Worm (Caenorhabditis elegans): ENCODE data around the gene cpr-4.

Gene cpr-4

ce11 chrV:6616294-6616693 lies 1.8 kb downstream of the cpr-4 start:
- TF ChIP-seq egl-13 (tag; optimal IDR thresholded peaks at IDR 0.05) (no peak), elt-2 (tag; optimal IDR thresholded peaks at IDR 0.05) (peak; percentile 16)

ce11 chrV:6620809-6621208 lies 6.3 kb downstream of the cpr-4 start:
- TF ChIP-seq nhr-90 (tag; optimal IDR thresholded peaks at IDR 0.05; ENCODE audit: poor library complexity) = no peak
- no peak for TF ChIP-seq swsn-7 (tag; optimal IDR thresholded peaks at IDR 0.05)
- TF ChIP-seq nhr-77 (tag; optimal IDR thresholded peaks at IDR 0.05) = no peak
- peak; percentile 56 for TF ChIP-seq nhr-85 (tag)
- no peak for TF ChIP-seq pqm-1 (tag; optimal IDR thresholded peaks at IDR 0.05)
- peak; percentile 52 for TF ChIP-seq lin-14 (GFP tag; optimal IDR thresholded peaks at IDR 0.05)
- TF ChIP-seq blmp-1 (tag; optimal IDR thresholded peaks at IDR 0.05) = peak; percentile 7
- no peak for TF ChIP-seq grh-1 (GFP tag; IDR thresholded peaks at IDR 0.05)
- TF ChIP-seq mdl-1 (tag; optimal IDR thresholded peaks at IDR 0.05) = no peak
- TF ChIP-seq nhr-71 (tag; optimal IDR thresholded peaks at IDR 0.05) = no peak
- TF ChIP-seq efl-1 (optimal IDR thresholded peaks at IDR 0.05) = no peak
- peak in 1 of 2 experiments; percentile 19 for TF ChIP-seq efl-1 (GFP tag; optimal IDR thresholded peaks at IDR 0.05 in 1 of 2)
- no peak for TF ChIP-seq aha-1 (tag; optimal IDR thresholded peaks at IDR 0.05)

ce11 chrV:6621894-6622293 lies 7.4 kb downstream of the cpr-4 start, which contains the start of gene nhr-37:
TSS of gene nhr-37 (plus strand) at chrV:6622194.
- TF ChIP-seq mdl-1 (tag; optimal IDR thresholded peaks at IDR 0.05) (no peak), fkh-8 (tag; optimal IDR thresholded peaks at IDR 0.05) (peak; percentile 14)

- no peak for TF ChIP-seq tlp-1 (tag; optimal IDR thresholded peaks at IDR 0.05)
- no peak for TF ChIP-seq ces-1 (GFP tag; optimal IDR thresholded peaks at IDR 0.05)
- no peak for TF ChIP-seq grh-1 (GFP tag; IDR thresholded peaks at IDR 0.05)
- TF ChIP-seq lin-13 (GFP tag; optimal IDR thresholded peaks at IDR 0.05) = no peak
- TF ChIP-seq lsy-2 (tag; optimal IDR thresholded peaks at IDR 0.05) = no peak
- no peak for TF ChIP-seq nhr-71 (tag; optimal IDR thresholded peaks at IDR 0.05)
These were observed 11.8 kb downstream of the cpr-4 start, which contains the start of gene ppt-1 for ce11 chrV:6626244-6626643. TSS of gene ppt-1 (minus strand) at chrV:6626344.

ce11 chrV:6630769-6631168 lies 16.3 kb downstream of the cpr-4 start:
- TF ChIP-seq ets-5 (GFP tag; IDR thresholded peaks at IDR 0.05) = no peak
- TF ChIP-seq fkh-8 (tag; optimal IDR thresholded peaks at IDR 0.05) = peak; percentile 97
- TF ChIP-seq nhr-237 (tag; optimal IDR thresholded peaks at IDR 0.05) = no peak
- TF ChIP-seq ceh-8 (GFP tag; optimal IDR thresholded peaks at IDR 0.05) = peak; percentile 84
- TF ChIP-seq vab-15 (tag; optimal IDR thresholded peaks at IDR 0.05) = no peak
- no peak for TF ChIP-seq egl-13 (tag; optimal IDR thresholded peaks at IDR 0.05)
- no peak for TF ChIP-seq ceh-90 (tag; optimal IDR thresholded peaks at IDR 0.05)
- TF ChIP-seq nhr-20 (tag; optimal IDR thresholded peaks at IDR 0.05) = peak; percentile 61
- TF ChIP-seq efl-1 (optimal IDR thresholded peaks at IDR 0.05) = no peak
- no peak for TF ChIP-seq efl-1 (GFP tag; optimal IDR thresholded peaks at IDR 0.05 in 1 of 2)
- no peak for TF ChIP-seq dpl-1 (GFP tag; optimal IDR thresholded peaks at IDR 0.05)
- no peak for TF ChIP-seq grh-1 (GFP tag; IDR thresholded peaks at IDR 0.05)
- TF ChIP-seq nhr-85 (tag) = no peak
- no peak for TF ChIP-seq nhr-12 (tag; optimal IDR thresholded peaks at IDR 0.05)
- no peak for TF ChIP-seq C04F5.9 (tag; optimal IDR thresholded peaks at IDR 0.05)
- TF ChIP-seq nhr-19 (GFP tag; conservative IDR thresholded peaks at IDR 0.05) = 0 out of 2 replicates have a peak, but pooled peaks have one; percentile 12
- TF ChIP-seq ces-1 (GFP tag; optimal IDR thresholded peaks at IDR 0.05) = no peak
- no peak for TF ChIP-seq elt-2 (tag; optimal IDR thresholded peaks at IDR 0.05)
- TF ChIP-seq unc-62 (GFP tag; optimal IDR thresholded peaks at IDR 0.05) = no peak
- TF ChIP-seq pqm-1 (tag; optimal IDR thresholded peaks at IDR 0.05) = no peak
- TF ChIP-seq unc-86 (tag; optimal IDR thresholded peaks at IDR 0.05) = no peak
- no peak for TF ChIP-seq snu-23 (GFP tag; optimal IDR thresholded peaks at IDR 0.05)
- no peak for TF ChIP-seq zag-1 (tag; optimal IDR thresholded peaks at IDR 0.05)
- TF ChIP-seq ztf-4 (tag; optimal IDR thresholded peaks at IDR 0.05) = peak; percentile 40
- TF ChIP-seq egl-27 (tag; optimal IDR thresholded peaks at IDR 0.05) = no peak
- no peak for TF ChIP-seq Y116A8C.19 (tag; optimal IDR thresholded peaks at IDR 0.05; ENCODE audit: borderline replicate concordance)
- peak in 1 of 2 experiments; percentile 14 for TF ChIP-seq lsy-2 (tag; optimal IDR thresholded peaks at IDR 0.05)
- TF ChIP-seq nhr-71 (tag; optimal IDR thresholded peaks at IDR 0.05) = peak; percentile 88
- no peak for TF ChIP-seq unc-130 (tag; optimal IDR thresholded peaks at IDR 0.05)
- TF ChIP-seq pax-3 (tag; optimal IDR thresholded peaks at IDR 0.05) = peak; percentile 61
- no peak for TF ChIP-seq skn-1 (tag; optimal IDR thresholded peaks at IDR 0.05)
- no peak for TF ChIP-seq ceh-63 (GFP tag; optimal IDR thresholded peaks at IDR 0.05)
- TF ChIP-seq swsn-7 (tag; optimal IDR thresholded peaks at IDR 0.05) = peak; percentile 52
- no peak for TF ChIP-seq nhr-77 (tag; optimal IDR thresholded peaks at IDR 0.05)
- TF ChIP-seq xbp-1 (tag; optimal IDR thresholded peaks at IDR 0.05) = peak; percentile 21
- peak; percentile 88 for TF ChIP-seq dsc-1 (tag; optimal IDR thresholded peaks at IDR 0.05)

Data from whole organism, L1 larva.